Fruit fly (Drosophila melanogaster) ovary, adult (tissue): ENCODE measurements around the gene GATAe.

Source experiments
- CG17801 ChIP-seq: fragments of 200-800 bp; optimal IDR thresholded peaks from 2 replicates; lab custom pipeline; 2019; ENCODE audit warnings: missing biosample characterization, mild to moderate bottlenecking, missing genetic modification characterization, moderate library complexity; ENCODE audit not compliant: partially characterized antibody

GATAe gene

dm6 chr3R:16050621-16051328, 41.9 kb downstream of the GATAe start, which contains the start of gene msps:
msps (plus strand) TSS chr3R:16050801.
- TF ChIP-seq CG17801 (GFP tag; lab: Kevin White, UChicago) = no peak

- peak; percentile 53 for TF ChIP-seq CG17801 (GFP tag; lab: Kevin White, UChicago)
Measured at dm6 chr3R:16051329-16051679, 42.4 kb downstream of the GATAe start.

dm6 chr3R:16067494-16067893, 58.6 kb downstream of the GATAe start, which contains the start of gene CG10185:
CG10185 (minus strand) TSS chr3R:16067594.
- no peak for TF ChIP-seq CG17801 (GFP tag; lab: Kevin White, UChicago)
